Worm (Caenorhabditis elegans): ENCODE results near the gene C48B4.8.

The C48B4.8 gene

ce11 chrIII:9521410-9522090 lies 39.5 kb downstream of the C48B4.8 start, which contains the start of the genes clu-1 and prp-40 (continued):
- TF ChIP-seq pqm-1 (tag; optimal IDR thresholded peaks at IDR 0.05) (peak; percentile 74), pha-4 (tag; optimal IDR thresholded peaks at IDR 0.05) (peak; percentile 93)

- no peak for TF ChIP-seq hmg-11 (tag; optimal IDR thresholded peaks at IDR 0.05)
- TF ChIP-seq nhr-43 (tag; optimal IDR thresholded peaks at IDR 0.05; ENCODE audit: poor library complexity, severe bottlenecking), result no peak
- no peak for TF ChIP-seq lin-15B (tag; optimal IDR thresholded peaks at IDR 0.05)
- TF ChIP-seq zag-1 (tag; optimal IDR thresholded peaks at IDR 0.05), result no peak
- no peak for TF ChIP-seq nfya-1 (tag; optimal IDR thresholded peaks at IDR 0.05; ENCODE audit: insufficient read depth)
Observed at ce11 chrIII:9516148-9516547, 44.9 kb downstream of the C48B4.8 start, which contains the start of gene F55H2.7. Gene F55H2.7, minus strand, starts transcription at chrIII:9516248.

- TF ChIP-seq nhr-23 (tag; optimal IDR thresholded peaks at IDR 0.05), result peak; percentile 17
- no peak for TF ChIP-seq nhr-77 (tag; optimal IDR thresholded peaks at IDR 0.05)
Observed at ce11 chrIII:9513569-9513968, 47.5 kb downstream of the C48B4.8 start, which contains the start of gene F55H2.8. Gene F55H2.8, plus strand, starts transcription at chrIII:9513869.

ce11 chrIII:9513006-9513405 lies 48.1 kb downstream of the C48B4.8 start:
- TF ChIP-seq fos-1 (tag; optimal IDR thresholded peaks at IDR 0.05) (no peak), eor-1 (tag; optimal IDR thresholded peaks at IDR 0.05) (no peak), lsy-12 (tag; optimal IDR thresholded peaks at IDR 0.05) (no peak), nhr-25 (tag; optimal IDR thresholded peaks at IDR 0.05) (no peak), ztf-11 (tag; optimal IDR thresholded peaks at IDR 0.05) (no peak)

ce11 chrIII:9511660-9512059 lies 49.4 kb downstream of the C48B4.8 start:
- TF ChIP-seq lsy-12 (tag; optimal IDR thresholded peaks at IDR 0.05) (no peak), ztf-4 (tag; optimal IDR thresholded peaks at IDR 0.05) (no peak), ztf-11 (tag; optimal IDR thresholded peaks at IDR 0.05) (no peak), unc-62 (GFP tag; optimal IDR thresholded peaks at IDR 0.05) (no peak), nhr-25 (tag; optimal IDR thresholded peaks at IDR 0.05) (no peak), elt-1 (tag; optimal IDR thresholded peaks at IDR 0.05) (no peak), lin-39 (tag; optimal IDR thresholded peaks at IDR 0.05) (no peak), ceh-9 (tag; optimal IDR thresholded peaks at IDR 0.05) (no peak), pha-4 (tag; optimal IDR thresholded peaks at IDR 0.05) (no peak), nhr-43 (tag; optimal IDR thresholded peaks at IDR 0.05; ENCODE audit: poor library complexity, severe bottlenecking) (no peak), mdl-1 (tag; optimal IDR thresholded peaks at IDR 0.05) (no peak), nhr-12 (tag; optimal IDR thresholded peaks at IDR 0.05) (no peak), aly-2 (tag; optimal IDR thresholded peaks at IDR 0.05) (no peak), jun-1 (tag; optimal IDR thresholded peaks at IDR 0.05) (no peak), nhr-67 (tag; optimal IDR thresholded peaks at IDR 0.05) (no peak), ZK546.5 (tag; optimal IDR thresholded peaks at IDR 0.05) (no peak), egl-27 (tag; optimal IDR thresholded peaks at IDR 0.05) (no peak), ama-1 (optimal IDR thresholded peaks at IDR 0.05) (no peak)

- peak; percentile 2 for TF ChIP-seq lin-15B (tag; optimal IDR thresholded peaks at IDR 0.05)
- TF ChIP-seq egl-27 (tag; optimal IDR thresholded peaks at IDR 0.05), result no peak
- TF ChIP-seq mml-1 (tag; optimal IDR thresholded peaks at IDR 0.05), result no peak
- TF ChIP-seq ama-1 (optimal IDR thresholded peaks at IDR 0.05), result peak; percentile 43
- TF ChIP-seq nfya-1 (tag; optimal IDR thresholded peaks at IDR 0.05; ENCODE audit: insufficient read depth), result peak; percentile 18
- TF ChIP-seq hmg-11 (tag; optimal IDR thresholded peaks at IDR 0.05), result peak; percentile 31
- peak; percentile 5 for TF ChIP-seq pha-4 (tag; optimal IDR thresholded peaks at IDR 0.05)
- TF ChIP-seq ceh-28 (tag; optimal IDR thresholded peaks at IDR 0.05), result no peak
Observed at ce11 chrIII:9511055-9511520, 50.0 kb downstream of the C48B4.8 start, which contains the start of gene F55H2.5. Gene F55H2.5, plus strand, starts transcription at chrIII:9511470.
